Worm (Caenorhabditis elegans): Measurements from ENCODE around the gene suf-1.

- TF ChIP-seq F13H6.1 (tag; optimal IDR thresholded peaks at IDR 0.05) (no peak), ceh-45 (GFP tag; IDR thresholded peaks at IDR 0.05) (no peak), nhr-11 (tag; optimal IDR thresholded peaks at IDR 0.05) (no peak), unc-3 (GFP tag; conservative IDR thresholded peaks at IDR 0.05) (no peak), unc-3 (tag; optimal IDR thresholded peaks at IDR 0.05) (no peak), sdc-2 (tag; optimal IDR thresholded peaks at IDR 0.05) (no peak)
Measured at ce11 chrII:8566806-8567266, 36.8 kb upstream of the suf-1 start, which contains the start of gene F54C9.3.
